Worm (Caenorhabditis elegans): ENCODE data around the gene ttbk-3.
A peak's percentile ranks its signal among the peaks of the same experiment; 100 is the strongest.

Gene ttbk-3

ce11 chrIV:9855712-9856111 lies 34.0 kb downstream of the ttbk-3 start, which contains the start of gene K07F5.12:
Gene K07F5.12 (plus strand): TSS chrIV:9856012.
- TF ChIP-seq ceh-58 (GFP tag; IDR thresholded peaks at IDR 0.05) (no peak), F10E7.11 (tag; optimal IDR thresholded peaks at IDR 0.05) (no peak), F55B11.4 (tag; optimal IDR thresholded peaks at IDR 0.05; ENCODE audit: borderline replicate concordance, insufficient read depth) (no peak), mcd-1 (GFP tag; IDR thresholded peaks at IDR 0.05) (no peak), snpc-1.1 (tag; optimal IDR thresholded peaks at IDR 0.05; ENCODE audit: insufficient read depth) (no peak), madf-8 (GFP tag; conservative IDR thresholded peaks at IDR 0.05) (no peak), ccch-3 (GFP tag; optimal IDR thresholded peaks at IDR 0.05) (no peak), atf-7 (tag; optimal IDR thresholded peaks at IDR 0.05) (no peak), mes-4 (tag; optimal IDR thresholded peaks at IDR 0.05) (no peak), Y53F4B.3 (GFP tag; IDR thresholded peaks at IDR 0.05) (no peak), C17E4.6 (GFP tag; IDR thresholded peaks at IDR 0.05) (no peak), F23B12.7 (tag; optimal IDR thresholded peaks at IDR 0.05; ENCODE audit: insufficient read depth) (no peak), snpc-3.4 (tag; optimal IDR thresholded peaks at IDR 0.05) (no peak), rpc-1 (optimal IDR thresholded peaks at IDR 0.05) (no peak), rpc-1 (tag; optimal IDR thresholded peaks at IDR 0.05) (no peak), cebp-2 (GFP tag; IDR thresholded peaks at IDR 0.05) (no peak), pbrm-1 (GFP tag; IDR thresholded peaks at IDR 0.05) (no peak), B0261.1 (tag; optimal IDR thresholded peaks at IDR 0.05) (no peak)

- TF ChIP-seq zim-3 (tag; optimal IDR thresholded peaks at IDR 0.05) (no peak), nhr-80 (tag; optimal IDR thresholded peaks at IDR 0.05) (peak; percentile 28)
Observed at ce11 chrIV:9854952-9855351, 34.8 kb downstream of the ttbk-3 start.

- 0 out of 2 replicates have a peak, but pooled peaks have one; percentile 5 for TF ChIP-seq mcd-1 (GFP tag; IDR thresholded peaks at IDR 0.05)
- 0 out of 2 replicates have a peak, but pooled peaks have one; percentile 20 for TF ChIP-seq Y56A3A.18 (GFP tag; IDR thresholded peaks at IDR 0.05)
- TF ChIP-seq madf-3 (GFP tag; IDR thresholded peaks at IDR 0.05), result 0 out of 2 replicates have a peak, but pooled peaks have one; percentile 2
- TF ChIP-seq sptf-2 (GFP tag; optimal IDR thresholded peaks at IDR 0.05), result no peak
- TF ChIP-seq ztf-22 (GFP tag; optimal IDR thresholded peaks at IDR 0.05), result no peak
- TF ChIP-seq zfh-2 (GFP tag; conservative IDR thresholded peaks at IDR 0.05), result peak; percentile 76
- TF ChIP-seq nhr-120 (GFP tag; IDR thresholded peaks at IDR 0.05), result 0 out of 2 replicates have a peak, but pooled peaks have one; percentile 9
- no peak for TF ChIP-seq pbrm-1 (GFP tag; IDR thresholded peaks at IDR 0.05)
- peak; percentile 73 for TF ChIP-seq egrh-3 (GFP tag; IDR thresholded peaks at IDR 0.05)
- 0 out of 2 replicates have a peak, but pooled peaks have one; percentile 24 for TF ChIP-seq hlh-26 (GFP tag; conservative IDR thresholded peaks at IDR 0.05)
- no peak for TF ChIP-seq B0035.1 (tag; optimal IDR thresholded peaks at IDR 0.05)
Observed at ce11 chrIV:9852818-9853466, 36.8 kb downstream of the ttbk-3 start.

ce11 chrIV:9852250-9852649 lies 37.5 kb downstream of the ttbk-3 start, which contains the start of gene ssq-1:
Gene ssq-1 (plus strand): TSS chrIV:9852550.
- TF ChIP-seq nhr-80 (tag; optimal IDR thresholded peaks at IDR 0.05) (no peak), F23B12.7 (tag; optimal IDR thresholded peaks at IDR 0.05; ENCODE audit: insufficient read depth) (no peak), lag-1 (GFP tag; IDR thresholded peaks at IDR 0.05) (no peak), Y95B8A.8 (GFP tag; IDR thresholded peaks at IDR 0.05) (no peak), chd-7 (tag; optimal IDR thresholded peaks at IDR 0.05) (no peak), snpc-1.3 (tag; optimal IDR thresholded peaks at IDR 0.05; ENCODE audit: insufficient read depth) (no peak), snpc-4 (GFP tag; optimal IDR thresholded peaks at IDR 0.05) (no peak), snpc-4 (tag; optimal IDR thresholded peaks at IDR 0.05) (no peak), F57A8.1 (GFP tag; optimal IDR thresholded peaks at IDR 0.05) (no peak), mcd-1 (GFP tag; IDR thresholded peaks at IDR 0.05) (no peak), dpff-1 (tag; optimal IDR thresholded peaks at IDR 0.05) (no peak), F10E7.11 (tag; optimal IDR thresholded peaks at IDR 0.05) (no peak), B0019.2 (GFP tag; conservative IDR thresholded peaks at IDR 0.05) (no peak), Y79H2A.3 (GFP tag; conservative IDR thresholded peaks at IDR 0.05) (no peak), atf-7 (tag; optimal IDR thresholded peaks at IDR 0.05) (no peak), lin-26 (GFP tag; IDR thresholded peaks at IDR 0.05) (no peak)
